Worm (Caenorhabditis elegans): Measurements from ENCODE around the gene ZK809.1.
A peak's percentile ranks its signal among the peaks of the same experiment; 100 is the strongest.

The ZK809.1 gene

ce11 chrIV:11643829-11644228, 1.9 kb downstream of the ZK809.1 start, which contains the start of gene prx-2:
TSS of gene prx-2 (plus strand) at chrIV:11644129.
- no peak for TF ChIP-seq efl-3 (GFP tag; optimal IDR thresholded peaks at IDR 0.05)
- no peak for TF ChIP-seq nhr-47 (tag; optimal IDR thresholded peaks at IDR 0.05)
- no peak for TF ChIP-seq pqm-1 (tag; optimal IDR thresholded peaks at IDR 0.05)
- TF ChIP-seq ces-1 (GFP tag; optimal IDR thresholded peaks at IDR 0.05): no peak
- no peak for TF ChIP-seq lsy-2 (tag; optimal IDR thresholded peaks at IDR 0.05)
- TF ChIP-seq unc-130 (tag; optimal IDR thresholded peaks at IDR 0.05): no peak
- no peak for TF ChIP-seq elt-3 (tag; optimal IDR thresholded peaks at IDR 0.05)
- no peak for TF ChIP-seq fkh-8 (tag; optimal IDR thresholded peaks at IDR 0.05)
- TF ChIP-seq snpc-4 (tag; optimal IDR thresholded peaks at IDR 0.05): no peak
- TF ChIP-seq tlp-1 (tag; optimal IDR thresholded peaks at IDR 0.05): no peak
- TF ChIP-seq hlh-17 (GFP tag; optimal IDR thresholded peaks at IDR 0.05; ENCODE audit: borderline replicate concordance): no peak
- TF ChIP-seq nhr-90 (tag; optimal IDR thresholded peaks at IDR 0.05; ENCODE audit: poor library complexity): no peak
- no peak for TF ChIP-seq ceh-8 (GFP tag; optimal IDR thresholded peaks at IDR 0.05)
- no peak for TF ChIP-seq sup-37 (GFP tag; optimal IDR thresholded peaks at IDR 0.05)
- no peak for TF ChIP-seq hlh-4 (tag; optimal IDR thresholded peaks at IDR 0.05)
- no peak for TF ChIP-seq Y116A8C.19 (tag; optimal IDR thresholded peaks at IDR 0.05; ENCODE audit: borderline replicate concordance)
- TF ChIP-seq aly-2 (tag; optimal IDR thresholded peaks at IDR 0.05): no peak
- no peak for TF ChIP-seq fos-1 (tag; optimal IDR thresholded peaks at IDR 0.05)
- TF ChIP-seq nhr-11 (tag; optimal IDR thresholded peaks at IDR 0.05): no peak

DNA sequence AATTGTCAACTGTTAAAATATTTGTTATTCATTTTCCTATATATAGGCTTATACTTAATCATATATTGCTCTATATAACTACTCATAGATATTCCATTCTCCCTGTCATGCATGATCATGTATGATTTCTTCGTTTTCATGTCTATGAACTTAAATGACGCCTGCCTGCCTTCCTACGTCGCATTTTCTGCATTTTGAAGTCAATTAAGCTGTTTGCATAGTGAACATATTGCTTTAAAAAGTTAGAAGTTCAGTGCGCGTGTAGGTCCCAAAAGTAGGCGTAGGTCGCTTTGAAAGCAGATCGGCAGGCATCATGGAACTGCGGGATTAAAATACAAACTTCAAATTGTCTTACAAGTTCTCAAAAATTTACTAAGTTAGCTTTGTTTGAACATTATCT, 2.8 kb downstream of the ZK809.1 start:
- no peak for TF ChIP-seq dpl-1 (GFP tag; optimal IDR thresholded peaks at IDR 0.05)
- peak; percentile 29 for TF ChIP-seq hlh-17 (GFP tag; optimal IDR thresholded peaks at IDR 0.05; ENCODE audit: borderline replicate concordance)
- TF ChIP-seq tlp-1 (tag; optimal IDR thresholded peaks at IDR 0.05): no peak

- TF ChIP-seq nhr-77 (tag; optimal IDR thresholded peaks at IDR 0.05) (no peak), elt-2 (tag; optimal IDR thresholded peaks at IDR 0.05) (peak; percentile 8), lin-14 (GFP tag; optimal IDR thresholded peaks at IDR 0.05) (peak; percentile 67), aly-2 (tag; optimal IDR thresholded peaks at IDR 0.05) (no peak), zip-4 (GFP tag; optimal IDR thresholded peaks at IDR 0.05) (no peak), ceh-90 (tag; optimal IDR thresholded peaks at IDR 0.05) (no peak), nhr-237 (tag; optimal IDR thresholded peaks at IDR 0.05) (no peak), isw-1 (GFP tag; IDR thresholded peaks at IDR 0.05) (no peak), lsy-2 (tag; optimal IDR thresholded peaks at IDR 0.05) (peak in 1 of 2 experiments; percentile 25), unc-130 (tag; optimal IDR thresholded peaks at IDR 0.05) (peak; percentile 21), hpl-2 (GFP tag; optimal IDR thresholded peaks at IDR 0.05) (no peak), F16B12.6 (tag; optimal IDR thresholded peaks at IDR 0.05) (no peak), ztf-4 (tag; optimal IDR thresholded peaks at IDR 0.05) (peak; percentile 10), lin-35 (GFP tag; optimal IDR thresholded peaks at IDR 0.05) (no peak), dsc-1 (tag; optimal IDR thresholded peaks at IDR 0.05) (no peak), nhr-20 (tag; optimal IDR thresholded peaks at IDR 0.05) (peak; percentile 23), ceh-88 (GFP tag; IDR thresholded peaks at IDR 0.05) (no peak), unc-98 (GFP tag; IDR thresholded peaks at IDR 0.05) (no peak), pax-3 (tag; optimal IDR thresholded peaks at IDR 0.05) (no peak), snu-23 (GFP tag; optimal IDR thresholded peaks at IDR 0.05) (peak; percentile 27), snpc-4 (tag; optimal IDR thresholded peaks at IDR 0.05) (no peak), fkh-4 (tag; optimal IDR thresholded peaks at IDR 0.05; ENCODE audit: borderline replicate concordance) (no peak), nhr-71 (tag; optimal IDR thresholded peaks at IDR 0.05) (peak; percentile 34), nhr-76 (tag; optimal IDR thresholded peaks at IDR 0.05) (no peak)
These were observed 3.5 kb downstream of the ZK809.1 start for ce11 chrIV:11645354-11645753.

Measured in whole organism, L1 larva.